Worm (Caenorhabditis elegans) whole organism, dauer: ENCODE data around the gene C05B5.4.

Source experiments
- unc-62 ChIP-seq: sonication (generic microtip); optimal IDR thresholded peaks from 2 replicates; lab custom pipeline; 2017; ENCODE audit warnings: missing biosample characterization, missing genetic modification reagents, missing genetic modification characterization

C05B5.4 gene

DNA sequence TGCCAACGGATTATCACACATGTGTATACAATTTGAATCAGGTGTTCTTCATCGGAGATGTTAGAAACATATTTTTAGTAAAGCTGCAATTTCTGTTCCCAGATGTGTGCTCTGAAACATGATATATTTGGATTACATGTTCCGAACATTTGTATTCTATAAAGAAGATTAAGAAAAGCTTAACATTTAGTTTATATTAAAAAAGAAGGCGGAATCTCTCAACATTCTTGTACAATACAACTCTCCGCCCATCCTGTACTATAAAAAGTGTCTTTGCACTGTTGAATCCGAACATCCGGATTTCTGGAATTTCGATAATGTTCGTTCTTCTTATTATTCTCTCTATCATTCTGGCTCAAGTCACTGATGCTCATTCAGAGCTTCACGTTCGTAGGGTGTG is 34.3 kb downstream of the C05B5.4 start, which contains the start of gene ins-23:
Gene ins-23 (plus strand): TSS at position 301 of the 400 bp plus-strand sequence.
- no peak for TF ChIP-seq unc-62

DNA sequence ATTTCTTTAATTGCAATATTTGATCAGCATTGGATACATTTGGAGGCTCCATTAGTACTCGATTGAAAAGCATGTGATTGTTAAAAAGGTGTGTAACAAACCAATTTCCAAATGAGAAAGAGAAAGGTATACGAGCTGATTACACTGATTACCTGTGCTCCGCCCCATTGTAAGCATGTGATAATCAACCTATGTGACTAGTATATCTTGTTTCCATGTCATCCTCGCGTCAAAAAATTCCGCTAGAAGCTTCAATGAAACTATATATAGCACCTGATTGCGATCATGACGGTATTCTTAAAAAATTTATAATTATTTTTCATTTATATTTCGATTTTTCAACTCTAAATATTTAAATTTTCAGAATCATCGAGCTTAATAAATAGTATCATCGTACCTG is 36.9 kb downstream of the C05B5.4 start, which contains the start of gene M04D8.4:
Gene M04D8.4 (minus strand): TSS at position 101 of the 400 bp plus-strand sequence.
- no peak for TF ChIP-seq unc-62

DNA sequence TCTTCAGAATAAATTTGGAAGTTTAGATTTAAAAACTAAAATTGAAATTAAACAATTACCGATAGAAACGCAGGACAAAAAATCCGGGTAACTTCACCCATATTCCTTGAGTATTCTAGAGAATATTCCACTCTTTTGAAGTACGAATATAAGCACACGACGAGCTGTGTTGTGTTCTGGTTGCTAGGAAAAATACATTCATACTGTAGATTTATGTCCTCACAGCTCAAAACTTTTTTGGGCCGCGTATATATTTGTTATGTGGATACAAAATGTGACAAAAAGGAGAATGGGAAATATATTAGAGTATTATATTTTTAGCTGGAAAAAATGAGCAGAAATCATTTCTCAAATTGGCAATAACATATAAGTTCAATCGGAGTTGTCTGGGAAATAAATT is 39.5 kb downstream of the C05B5.4 start, which contains the start of gene M04D8.5:
Gene M04D8.5 (minus strand): TSS at position 101 of the 400 bp plus-strand sequence.
- TF ChIP-seq unc-62 = no peak

DNA sequence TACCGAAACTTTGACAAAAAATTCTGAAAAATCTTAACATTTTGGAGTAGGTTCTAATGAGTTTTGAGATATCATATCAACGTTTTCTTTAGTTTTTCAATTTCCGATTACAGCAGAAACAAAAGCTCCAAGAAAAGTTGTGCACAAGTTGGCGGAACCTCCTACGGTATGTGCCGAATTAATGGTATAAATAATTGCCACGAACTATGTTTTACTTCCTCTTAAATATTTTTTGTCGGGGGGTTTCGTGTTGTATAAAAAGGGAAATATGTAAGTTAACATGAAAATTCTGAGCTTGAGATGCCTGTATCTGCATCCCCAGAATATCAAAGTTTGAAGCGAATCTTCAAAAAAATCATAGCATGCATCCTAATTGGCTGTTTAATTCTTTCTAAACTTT is 40.2 kb downstream of the C05B5.4 start, which contains the start of gene M04D8.8:
Gene M04D8.8 (plus strand): TSS at position 301 of the 400 bp plus-strand sequence.
- no peak for TF ChIP-seq unc-62

DNA sequence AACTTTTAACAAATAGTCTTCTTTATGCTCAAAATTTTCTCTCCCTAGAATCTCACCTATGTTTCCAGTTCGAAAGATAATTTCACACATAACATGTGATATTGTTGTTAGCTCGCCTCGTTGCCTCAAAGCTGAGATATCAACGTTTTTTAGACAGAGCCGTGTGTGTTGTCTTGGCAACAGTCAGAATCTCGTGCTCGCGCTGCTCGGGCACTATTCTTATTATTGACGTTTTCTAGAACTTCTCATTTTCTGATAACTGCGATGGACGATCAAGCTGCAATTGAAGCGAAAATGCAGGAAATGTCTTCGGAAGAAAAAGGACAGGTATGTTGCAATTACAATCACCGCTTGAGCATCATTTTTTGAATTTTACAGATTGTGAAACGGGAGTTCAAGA is 42.1 kb downstream of the C05B5.4 start, which contains the start of gene xbx-3:
Gene xbx-3 (plus strand): TSS at position 163 of the 400 bp plus-strand sequence.
- no peak for TF ChIP-seq unc-62

DNA sequence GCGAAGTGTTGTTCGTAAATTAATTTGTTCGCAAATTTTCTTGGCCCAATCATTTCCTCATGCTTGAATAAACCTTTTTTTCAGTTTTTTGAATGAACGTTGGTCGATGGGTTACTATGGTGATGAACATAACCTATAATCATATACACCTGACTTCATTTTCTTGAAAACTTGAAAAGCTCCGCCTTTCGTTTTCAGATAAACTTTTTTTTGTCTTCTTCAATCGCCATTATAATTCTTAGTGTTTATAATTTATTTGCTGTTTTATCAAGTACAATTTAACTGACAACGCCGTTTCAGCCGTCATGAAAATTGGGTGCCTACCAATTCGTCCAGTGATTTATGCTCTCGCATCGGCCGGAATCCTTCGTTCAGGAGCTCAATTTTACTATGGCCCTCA is 43.5 kb downstream of the C05B5.4 start, which contains the start of gene M04D8.7:
Gene M04D8.7 (plus strand): TSS at position 301 of the 400 bp plus-strand sequence.
- no peak for TF ChIP-seq unc-62

DNA sequence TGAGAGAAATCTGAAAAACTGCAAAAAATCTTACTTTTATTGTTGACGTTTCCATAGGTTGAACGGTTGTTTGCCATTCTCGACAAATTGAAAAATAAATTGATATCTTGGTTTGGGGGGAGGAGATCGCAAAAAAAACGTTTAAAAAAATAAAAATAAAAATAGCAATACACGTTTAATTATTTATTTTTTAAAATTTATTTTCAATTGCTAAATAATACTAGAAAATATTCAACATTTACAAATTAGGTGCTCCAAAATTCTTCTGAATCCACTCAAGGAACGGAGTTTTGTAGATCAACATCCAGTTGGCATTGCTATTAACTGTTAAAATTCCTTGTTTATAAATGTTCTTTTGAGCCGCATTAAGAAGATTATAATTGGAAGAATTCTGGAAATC is 46.3 kb downstream of the C05B5.4 start, which contains the start of gene T16G12.7:
Gene T16G12.7 (minus strand): TSS at position 101 of the 400 bp plus-strand sequence.
- no peak for TF ChIP-seq unc-62
